Worm (Caenorhabditis elegans) whole organism, L2 larva: ENCODE measurements around the gene C47E12.2.

Experiments used
- ama-1 ChIP-seq: fragments of 150-350 bp; optimal IDR thresholded peaks from 2 replicates; lab custom pipeline; 2018; ENCODE audit warnings: inconsistent platforms
- nhr-77 ChIP-seq: fragments of 150-350 bp; optimal IDR thresholded peaks from 2 replicates; lab custom pipeline; 2014; ENCODE audit warnings: missing biosample characterization, missing genetic modification characterization
- zag-1 ChIP-seq: fragments of 150-350 bp; optimal IDR thresholded peaks from 2 replicates; lab custom pipeline; 2014; ENCODE audit warnings: missing biosample characterization, missing genetic modification characterization

ce11 chrIV:10009536-10009935 is 6.2 kb upstream of the C47E12.2 start, which contains the start of gene magu-4:
- TF ChIP-seq nhr-77 (tag; lab: Kevin White, UChicago): no peak
- TF ChIP-seq zag-1 (tag; lab: Kevin White, UChicago): no peak
- no peak for TF ChIP-seq ama-1 (lab: Kevin White, UChicago)
